Worm (Caenorhabditis elegans) whole organism, mixed stage, embryonic: Measurements from ENCODE around the gene C44B11.6.
A peak's percentile ranks its signal among the peaks of the same experiment; 100 is the strongest.

Source experiments
- M03D4.4 ChIP-seq: sonication (generic microtip); optimal IDR thresholded peaks from 2 replicates; lab custom pipeline; 2017; ENCODE audit warnings: mild to moderate bottlenecking, missing genetic modification characterization, missing compliant biosample characterization
- bed-3 ChIP-seq: fragments of 200-800 bp; sonication (Bioruptor generic); optimal IDR thresholded peaks from 3 replicates; lab custom pipeline; 2018; ENCODE audit warnings: mild to moderate bottlenecking, missing genetic modification characterization, moderate library complexity, missing compliant biosample characterization
- blmp-1 ChIP-seq: fragments of 150-350 bp; optimal IDR thresholded peaks from 2 replicates; lab custom pipeline; 2014; ENCODE audit warnings: missing biosample characterization, missing genetic modification characterization
- ceh-39 ChIP-seq: fragments of 150-350 bp; optimal IDR thresholded peaks from 2 replicates; lab custom pipeline; 2014; ENCODE audit warnings: missing biosample characterization, missing genetic modification characterization
- ceh-43 ChIP-seq: fragments of 200-800 bp; sonication (Bioruptor generic); optimal IDR thresholded peaks from 2 replicates; lab custom pipeline; 2018; ENCODE audit warnings: mild to moderate bottlenecking, missing genetic modification characterization, moderate library complexity, missing compliant biosample characterization
- ceh-83 ChIP-seq: fragments of 200-800 bp; sonication (Bioruptor generic); optimal IDR thresholded peaks from 2 replicates; lab custom pipeline; 2018; ENCODE audit warnings: mild to moderate bottlenecking, missing genetic modification characterization, missing compliant biosample characterization
- ces-1 ChIP-seq: fragments of 150-350 bp; optimal IDR thresholded peaks from 2 replicates; lab custom pipeline; 2014; ENCODE audit warnings: missing biosample characterization, missing genetic modification reagents, missing genetic modification characterization
- cnd-1 ChIP-seq: fragments of 200-800 bp; sonication (Bioruptor generic); optimal IDR thresholded peaks from 2 replicates; lab custom pipeline; 2018; ENCODE audit warnings: mild to moderate bottlenecking, missing genetic modification characterization, missing compliant biosample characterization
- drap-1 ChIP-seq: fragments of 200-800 bp; sonication (Bioruptor generic); optimal IDR thresholded peaks from 3 replicates; lab custom pipeline; 2018; ENCODE audit warnings: mild to moderate bottlenecking, missing genetic modification characterization, missing compliant biosample characterization
- elt-1 ChIP-seq: sonication (generic microtip); optimal IDR thresholded peaks from 2 replicates; lab custom pipeline; 2017; ENCODE audit warnings: missing genetic modification characterization, mild to moderate bottlenecking, missing compliant biosample characterization, antibody characterized with exemption, moderate library complexity, borderline replicate concordance; ENCODE audit not compliant: insufficient read depth
- elt-3 ChIP-seq: fragments of 150-350 bp; optimal IDR thresholded peaks from 2 replicates; lab custom pipeline; 2014; ENCODE audit warnings: missing biosample characterization, missing genetic modification characterization
- flh-1 ChIP-seq: fragments of 200-800 bp; sonication (Bioruptor generic); optimal IDR thresholded peaks from 2 replicates; lab custom pipeline; 2018; ENCODE audit warnings: mild to moderate bottlenecking, missing genetic modification characterization, moderate library complexity, missing compliant biosample characterization
- ham-2 ChIP-seq: fragments of 200-800 bp; sonication (Bioruptor generic); optimal IDR thresholded peaks from 2 replicates; lab custom pipeline; 2018; ENCODE audit warnings: mild to moderate bottlenecking, missing genetic modification characterization, missing compliant biosample characterization
- hlh-1 ChIP-seq: fragments of 150-350 bp; optimal IDR thresholded peaks from 2 replicates; lab custom pipeline; 2014; ENCODE audit warnings: missing biosample characterization, missing genetic modification reagents, missing genetic modification characterization
- lin-13 ChIP-seq: fragments of 150-350 bp; optimal IDR thresholded peaks from 2 replicates; lab custom pipeline; 2014; ENCODE audit warnings: missing biosample characterization, missing genetic modification characterization
- lin-32 ChIP-seq: fragments of 200-800 bp; sonication (Bioruptor generic); optimal IDR thresholded peaks from 2 replicates; lab custom pipeline; 2018; ENCODE audit warnings: mild to moderate bottlenecking, missing genetic modification characterization, missing compliant biosample characterization
- lsy-2 ChIP-seq: fragments of 150-350 bp; optimal IDR thresholded peaks from 2 replicates; lab custom pipeline; 2014; ENCODE audit warnings: missing biosample characterization, missing genetic modification characterization
- mab-5 ChIP-seq: fragments of 150-350 bp; optimal IDR thresholded peaks from 2 replicates; lab custom pipeline; 2014; ENCODE audit warnings: missing biosample characterization, missing genetic modification characterization
- mep-1 ChIP-seq: fragments of 150-350 bp; optimal IDR thresholded peaks from 2 replicates; lab custom pipeline; 2017; ENCODE audit warnings: missing biosample characterization, missing genetic modification reagents, missing genetic modification characterization, inconsistent platforms
- mls-2 ChIP-seq: sonication (generic microtip); optimal IDR thresholded peaks from 2 replicates; lab custom pipeline; 2016; ENCODE audit warnings: mild to moderate bottlenecking, missing genetic modification characterization, moderate library complexity, missing compliant biosample characterization
- nhr-12 ChIP-seq: fragments of 150-350 bp; optimal IDR thresholded peaks from 2 replicates; lab custom pipeline; 2014; ENCODE audit warnings: missing biosample characterization, missing genetic modification characterization
- nhr-2 ChIP-seq: fragments of 150-350 bp; optimal IDR thresholded peaks from 2 replicates; lab custom pipeline; 2014; ENCODE audit warnings: missing biosample characterization, missing genetic modification characterization
- nhr-237 ChIP-seq: fragments of 150-350 bp; optimal IDR thresholded peaks from 2 replicates; lab custom pipeline; 2014; ENCODE audit warnings: missing biosample characterization, missing genetic modification characterization
- nhr-28 ChIP-seq: fragments of 150-350 bp; optimal IDR thresholded peaks from 2 replicates; lab custom pipeline; 2014; ENCODE audit warnings: missing biosample characterization, missing genetic modification characterization
- nhr-76 ChIP-seq: sonication (generic microtip); optimal IDR thresholded peaks from 2 replicates; lab custom pipeline; 2017; ENCODE audit warnings: missing biosample characterization, missing genetic modification characterization
- pha-4 ChIP-seq: fragments of 150-350 bp; optimal IDR thresholded peaks from 2 replicates; lab custom pipeline; 2018; ENCODE audit warnings: missing biosample characterization, missing genetic modification reagents, missing genetic modification characterization
- sem-2 ChIP-seq: fragments of 200-800 bp; sonication (Bioruptor generic); optimal IDR thresholded peaks from 2 replicates; lab custom pipeline; 2018; ENCODE audit warnings: mild to moderate bottlenecking, missing genetic modification characterization, missing compliant biosample characterization
- snpc-4 ChIP-seq: fragments of 150-350 bp; optimal IDR thresholded peaks from 2 replicates; lab custom pipeline; 2014; ENCODE audit warnings: missing biosample characterization, missing genetic modification characterization
- sptf-1 ChIP-seq: sonication (generic microtip); optimal IDR thresholded peaks from 2 replicates; lab custom pipeline; 2017; ENCODE audit warnings: mild to moderate bottlenecking, missing genetic modification characterization, moderate library complexity, missing compliant biosample characterization
- tbx-8 ChIP-seq: fragments of 200-800 bp; sonication (Bioruptor generic); optimal IDR thresholded peaks from 2 replicates; lab custom pipeline; 2018; ENCODE audit warnings: mild to moderate bottlenecking, missing genetic modification characterization, moderate library complexity, missing compliant biosample characterization
- unc-120 ChIP-seq: sonication (generic microtip); optimal IDR thresholded peaks from 2 replicates; lab custom pipeline; 2017; ENCODE audit warnings: missing genetic modification characterization, missing compliant biosample characterization; ENCODE audit not compliant: poor library complexity, severe bottlenecking
- unc-39 ChIP-seq: fragments of 150-350 bp; optimal IDR thresholded peaks from 2 replicates; lab custom pipeline; 2014; ENCODE audit warnings: missing biosample characterization, missing genetic modification characterization
- unc-62 ChIP-seq: fragments of 150-350 bp; optimal IDR thresholded peaks from 2 replicates; lab custom pipeline; 2014; ENCODE audit warnings: missing biosample characterization, missing genetic modification reagents, missing genetic modification characterization
- zip-8 ChIP-seq: fragments of 150-350 bp; optimal IDR thresholded peaks from 2 replicates; lab custom pipeline; 2014; ENCODE audit warnings: missing biosample characterization, missing genetic modification characterization
- ztf-11 ChIP-seq: fragments of 150-350 bp; optimal IDR thresholded peaks from 2 replicates; lab custom pipeline; 2014; ENCODE audit warnings: missing biosample characterization, missing genetic modification characterization

Gene C44B11.6

ce11 chrIII:3191195-3191594 is 38.2 kb downstream of the C44B11.6 start, which contains the start of gene R148.8:
R148.8 (plus strand) TSS chrIII:3191495.
- no peak for TF ChIP-seq unc-39 (tag; lab: Kevin White, UChicago)
- no peak for TF ChIP-seq nhr-12
- no peak for TF ChIP-seq nhr-76 (tag; lab: Kevin White, UChicago)
- no peak for TF ChIP-seq pha-4 (tag; lab: Kevin White, UChicago)
- TF ChIP-seq drap-1 (GFP tag; lab: Kevin White, UChicago) = no peak
- no peak for TF ChIP-seq mep-1 (tag; lab: Kevin White, UChicago)
- no peak for TF ChIP-seq tbx-8 (GFP tag; lab: Kevin White, UChicago)

DNA sequence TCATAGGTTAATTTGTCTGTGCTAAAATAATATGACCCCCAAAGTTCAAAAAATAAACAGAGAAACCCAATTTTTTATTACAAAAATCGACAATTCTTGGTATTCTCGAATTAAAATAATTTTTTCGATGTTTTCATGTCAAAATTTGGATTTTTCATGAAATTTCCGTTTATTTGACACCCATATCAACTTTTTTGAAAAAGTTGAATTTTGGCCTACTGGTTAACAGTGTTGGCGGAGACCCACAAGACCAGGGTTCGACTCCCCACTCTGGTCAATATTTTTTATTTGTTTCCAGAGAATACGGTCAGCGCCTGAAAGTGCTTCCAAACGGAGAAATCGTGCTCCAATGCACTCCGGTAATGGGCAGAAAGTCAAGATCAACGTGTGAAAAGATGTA is 38.8 kb downstream of the C44B11.6 start:
- TF ChIP-seq zip-8 (tag; lab: Kevin White, UChicago) = no peak
- no peak for TF ChIP-seq nhr-76 (tag; lab: Kevin White, UChicago)
- TF ChIP-seq ceh-83 (GFP tag; lab: Kevin White, UChicago) = no peak
- TF ChIP-seq unc-120 (tag; lab: Kevin White, UChicago) = no peak
- no peak for TF ChIP-seq nhr-12

DNA sequence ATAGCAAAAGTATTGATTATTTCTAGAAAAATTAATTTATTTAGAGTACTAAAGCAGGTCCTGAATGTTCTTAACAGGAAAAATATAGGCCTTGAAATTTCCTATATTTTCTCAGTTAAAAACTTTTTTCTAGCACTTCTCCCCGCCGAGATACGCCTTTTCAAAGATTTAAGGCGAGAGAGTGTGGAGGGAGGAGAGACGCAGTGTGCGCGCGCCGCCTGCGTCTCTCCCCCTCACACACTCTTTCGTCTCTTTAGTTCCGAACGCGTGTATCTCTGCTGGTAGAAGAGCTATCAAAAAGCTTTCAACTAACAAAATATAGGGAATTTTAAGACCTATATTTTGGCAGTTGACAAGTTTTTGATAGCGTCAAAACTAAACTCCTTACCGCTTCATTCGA is 45.0 kb downstream of the C44B11.6 start:
- no peak for TF ChIP-seq ceh-83 (GFP tag; lab: Kevin White, UChicago)
- TF ChIP-seq nhr-76 (tag; lab: Kevin White, UChicago) = no peak
- TF ChIP-seq elt-1 (tag; lab: Kevin White, UChicago) = no peak
- no peak for TF ChIP-seq snpc-4 (tag; lab: Kevin White, UChicago)
- TF ChIP-seq zip-8 (tag; lab: Kevin White, UChicago) = no peak
- TF ChIP-seq ceh-43 = no peak
- TF ChIP-seq lin-32 = no peak
- no peak for TF ChIP-seq nhr-12
- TF ChIP-seq unc-39 (tag; lab: Kevin White, UChicago) = no peak
- TF ChIP-seq flh-1 = no peak
- TF ChIP-seq ztf-11 (tag; lab: Kevin White, UChicago) = no peak

DNA sequence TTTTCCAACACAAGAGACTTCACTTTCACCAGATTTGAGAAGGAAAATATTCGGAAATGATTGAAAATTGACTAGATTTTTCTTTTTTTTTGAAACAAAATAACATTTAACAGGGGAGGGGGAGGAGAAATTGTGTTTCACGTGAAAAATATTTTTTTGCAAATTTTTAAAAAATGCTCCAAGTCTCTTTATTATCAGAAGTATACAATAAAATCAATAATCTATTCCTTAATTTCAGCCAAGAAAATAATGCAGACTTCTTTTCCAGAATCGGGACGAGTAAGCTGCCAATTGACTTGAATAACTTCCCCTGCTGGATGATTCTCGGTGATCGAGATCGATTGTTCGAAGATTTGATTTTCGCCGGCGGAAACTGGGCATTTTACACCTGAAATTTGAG is 45.4 kb downstream of the C44B11.6 start, which contains the start of gene R148.7:
R148.7 (minus strand) TSS at position 101 of the 400 bp plus-strand sequence.
- TF ChIP-seq unc-62 (GFP tag; lab: Kevin White, UChicago) (no peak), nhr-76 (tag; lab: Kevin White, UChicago) (no peak), tbx-8 (GFP tag; lab: Kevin White, UChicago) (no peak), ceh-83 (GFP tag; lab: Kevin White, UChicago) (no peak), M03D4.4 (no peak), ceh-39 (no peak), bed-3 (no peak), zip-8 (tag; lab: Kevin White, UChicago) (no peak), ceh-43 (no peak), nhr-12 (no peak), ham-2 (GFP tag; lab: Kevin White, UChicago) (no peak), unc-39 (tag; lab: Kevin White, UChicago) (no peak), lsy-2 (no peak), nhr-2 (tag; lab: Kevin White, UChicago) (no peak), hlh-1 (no peak), lin-13 (no peak), blmp-1 (tag; lab: Kevin White, UChicago) (no peak)
- TF ChIP-seq, all 35 proteins: peak for 0

DNA sequence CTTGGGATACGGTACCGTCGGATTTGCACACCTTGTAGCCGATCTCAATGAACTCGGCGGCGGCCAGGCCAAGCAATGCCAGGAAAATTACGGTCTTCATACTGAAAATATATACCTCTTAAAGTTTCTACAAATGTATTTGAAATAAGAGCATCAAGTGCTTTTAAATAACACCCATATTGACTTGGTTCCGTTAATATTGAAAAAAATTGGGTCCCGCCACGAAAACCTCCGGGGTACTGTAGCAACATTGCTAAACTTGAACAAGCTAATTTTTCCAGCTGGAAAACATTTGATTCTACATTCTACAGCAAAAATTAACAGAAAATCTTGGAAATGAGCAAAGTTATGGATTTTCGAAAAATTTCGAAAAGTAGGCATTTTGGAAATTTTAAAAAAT is 46.5 kb downstream of the C44B11.6 start, which contains the start of gene heh-1:
heh-1 (minus strand) TSS at position 101 of the 400 bp plus-strand sequence.
- no peak for TF ChIP-seq ceh-83 (GFP tag; lab: Kevin White, UChicago)

DNA sequence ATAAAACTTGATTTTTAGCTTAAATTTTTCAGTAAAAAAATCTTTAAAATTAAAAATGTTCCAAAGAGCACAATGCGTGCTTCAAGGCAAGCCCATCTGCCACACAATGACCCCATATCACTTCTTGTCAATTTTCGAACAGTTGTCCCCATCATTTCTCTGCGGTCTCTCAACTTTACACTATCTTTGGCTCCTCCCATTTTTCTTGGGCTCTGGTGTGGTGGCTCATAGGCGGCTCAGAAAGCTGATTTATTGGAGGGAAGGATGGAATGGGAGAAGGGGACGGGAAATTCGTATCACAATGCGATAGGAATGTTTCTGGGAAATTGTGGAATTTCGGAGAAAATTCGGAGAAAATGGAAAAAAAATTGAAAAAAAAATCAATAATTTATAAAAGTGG is 47.6 kb downstream of the C44B11.6 start:
- no peak for TF ChIP-seq drap-1 (GFP tag; lab: Kevin White, UChicago)
- TF ChIP-seq ces-1 (GFP tag; lab: Kevin White, UChicago) = no peak
- TF ChIP-seq cnd-1 (tag; lab: Kevin White, UChicago) = no peak
- TF ChIP-seq M03D4.4 = no peak
- TF ChIP-seq zip-8 (tag; lab: Kevin White, UChicago) = no peak
- peak; percentile 87 for TF ChIP-seq unc-120 (tag; lab: Kevin White, UChicago)
- no peak for TF ChIP-seq blmp-1 (tag; lab: Kevin White, UChicago)
- TF ChIP-seq snpc-4 (tag; lab: Kevin White, UChicago) = no peak
- TF ChIP-seq unc-39 (tag; lab: Kevin White, UChicago) = no peak
- TF ChIP-seq hlh-1 = peak; percentile 99
- no peak for TF ChIP-seq bed-3
- no peak for TF ChIP-seq lin-32
- no peak for TF ChIP-seq tbx-8 (GFP tag; lab: Kevin White, UChicago)
- no peak for TF ChIP-seq nhr-2 (tag; lab: Kevin White, UChicago)
- peak; percentile 66 for TF ChIP-seq mab-5
- TF ChIP-seq nhr-237 (tag; lab: Kevin White, UChicago) = no peak
- TF ChIP-seq ceh-43 = no peak
- TF ChIP-seq elt-1 (tag; lab: Kevin White, UChicago) = no peak
- no peak for TF ChIP-seq elt-3
- TF ChIP-seq flh-1 = no peak
- no peak for TF ChIP-seq ztf-11 (tag; lab: Kevin White, UChicago)
- no peak for TF ChIP-seq ceh-83 (GFP tag; lab: Kevin White, UChicago)
- no peak for TF ChIP-seq lin-13
- TF ChIP-seq nhr-28 = no peak
- TF ChIP-seq lsy-2 = no peak
- no peak for TF ChIP-seq ham-2 (GFP tag; lab: Kevin White, UChicago)
- TF ChIP-seq ceh-39 = no peak
- peak; percentile 90 for TF ChIP-seq unc-62 (GFP tag; lab: Kevin White, UChicago)
- TF ChIP-seq mep-1 (tag; lab: Kevin White, UChicago) = no peak
- no peak for TF ChIP-seq nhr-12
- no peak for TF ChIP-seq sem-2 (GFP tag; lab: Kevin White, UChicago)
- no peak for TF ChIP-seq sptf-1 (tag; lab: Kevin White, UChicago)
- TF ChIP-seq pha-4 (tag; lab: Kevin White, UChicago) = no peak
- TF ChIP-seq mls-2 (tag; lab: Kevin White, UChicago) = no peak
